Worm (Caenorhabditis elegans) whole organism, early embryonic: ENCODE results near the gene abts-3.

Experiments
- B0310.2 ChIP-seq: sonication (generic microtip); optimal IDR thresholded peaks from 2 replicates; lab custom pipeline; 2016; ENCODE audit warnings: mild to moderate bottlenecking, missing genetic modification characterization, missing compliant biosample characterization
- ama-1 ChIP-seq: fragments of 150-350 bp; optimal IDR thresholded peaks from 2 replicates; lab custom pipeline; 2014
- ets-7 ChIP-seq: sonication (generic microtip); optimal IDR thresholded peaks from 2 replicates; lab custom pipeline; 2016; ENCODE audit warnings: missing genotype, missing genetic modification characterization, missing compliant biosample characterization
- flt-1 ChIP-seq: fragments of 200-800 bp; sonication (Bioruptor generic); IDR thresholded peaks from 2 replicates; pipeline ENCODE4 v1.3.6; 2022; ENCODE audit warnings: missing genetic modification characterization, missing compliant biosample characterization
- scrt-1 ChIP-seq: fragments of 200-800 bp; sonication (Bioruptor generic); IDR thresholded peaks from 2 replicates; pipeline ENCODE4 v1.3.6; 2022; ENCODE audit warnings: missing genetic modification characterization, missing compliant biosample characterization

DNA sequence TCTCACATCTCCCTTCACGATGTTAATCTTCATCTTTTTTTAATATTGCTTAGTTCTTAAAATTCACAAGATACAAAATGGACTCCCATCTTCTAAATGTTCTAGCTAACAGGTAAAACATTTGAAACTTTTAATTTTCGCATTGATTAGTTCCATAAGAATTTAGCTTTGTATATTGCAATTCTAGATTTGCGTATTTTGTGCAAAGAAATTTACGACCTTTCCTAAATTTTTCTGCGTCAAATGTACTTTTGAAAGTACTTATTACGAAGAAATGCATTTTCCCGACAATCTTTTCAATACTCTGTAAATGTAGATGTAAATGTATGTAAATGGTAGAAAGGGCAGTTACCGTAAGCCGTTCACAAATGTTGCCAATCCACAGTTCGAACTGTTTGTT is 28.7 kb upstream of the abts-3 start:
- TF ChIP-seq ama-1 (no peak), B0310.2 (tag; lab: Kevin White, UChicago) (no peak), flt-1 (GFP tag; lab: Robert Waterston, UW) (no peak), scrt-1 (GFP tag; lab: Robert Waterston, UW) (no peak), ets-7 (tag; lab: Kevin White, UChicago) (no peak)
